Worm (Caenorhabditis elegans): ENCODE results near the gene C25H3.14.

The C25H3.14 gene

ce11 chrII:5698254-5698653, 3.4 kb downstream of the C25H3.14 start (continued):
- TF ChIP-seq lin-54 (GFP tag; optimal IDR thresholded peaks at IDR 0.05) (no peak), cebp-1 (GFP tag; IDR thresholded peaks at IDR 0.05) (no peak), cebp-1 (tag; optimal IDR thresholded peaks at IDR 0.05) (peak; percentile 52), aptf-2 (GFP tag; conservative IDR thresholded peaks at IDR 0.05) (no peak), ztf-26 (tag; optimal IDR thresholded peaks at IDR 0.05) (peak; percentile 11), hlh-26 (GFP tag; conservative IDR thresholded peaks at IDR 0.05) (no peak), F57C9.4 (tag; optimal IDR thresholded peaks at IDR 0.05) (no peak)

- no peak for TF ChIP-seq nfya-1 (tag; optimal IDR thresholded peaks at IDR 0.05; ENCODE audit: borderline replicate concordance, insufficient read depth)
- TF ChIP-seq ama-1 (optimal IDR thresholded peaks at IDR 0.05) = no peak
- TF ChIP-seq ama-1 (GFP tag; optimal IDR thresholded peaks at IDR 0.05) = no peak
- TF ChIP-seq ztf-22 (GFP tag; optimal IDR thresholded peaks at IDR 0.05) = no peak
- no peak for TF ChIP-seq F49E8.2 (tag; optimal IDR thresholded peaks at IDR 0.05; ENCODE audit: insufficient read depth)
- TF ChIP-seq tbx-9 (tag; optimal IDR thresholded peaks at IDR 0.05; ENCODE audit: borderline replicate concordance) = no peak
- no peak for TF ChIP-seq ztf-6 (GFP tag; IDR thresholded peaks at IDR 0.05)
- no peak for TF ChIP-seq sdz-38 (tag; optimal IDR thresholded peaks at IDR 0.05)
- no peak for TF ChIP-seq nhr-80 (tag; optimal IDR thresholded peaks at IDR 0.05)
- no peak for TF ChIP-seq ztf-28 (GFP tag; IDR thresholded peaks at IDR 0.05)
- no peak for TF ChIP-seq let-607 (tag; optimal IDR thresholded peaks at IDR 0.05)
These were observed 4.0 kb downstream of the C25H3.14 start, which contains the start of the genes C25H3.10 and C25H3.1 for ce11 chrII:5698869-5699268. C25H3.10 (minus strand) TSS chrII:5698969. C25H3.1 (plus strand) TSS chrII:5699071.

ce11 chrII:5701485-5701884, 6.6 kb downstream of the C25H3.14 start:
- TF ChIP-seq let-607 (tag; optimal IDR thresholded peaks at IDR 0.05) (no peak), snpc-4 (GFP tag; optimal IDR thresholded peaks at IDR 0.05) (peak; percentile 97), snpc-4 (tag; optimal IDR thresholded peaks at IDR 0.05) (peak; percentile 98 to 99 (median 98)), rec-8 (tag; optimal IDR thresholded peaks at IDR 0.05) (peak in 1 of 2 experiments; percentile 3), xnd-1 (tag; optimal IDR thresholded peaks at IDR 0.05) (peak; percentile 32), B0336.3 (GFP tag; IDR thresholded peaks at IDR 0.05) (peak; percentile 60; the same call in 1 of the 2 replicates), Y53G8AR.9 (GFP tag; conservative IDR thresholded peaks at IDR 0.05) (peak; percentile 72; the same call in 1 of the 2 replicates), ztf-3 (GFP tag; optimal IDR thresholded peaks at IDR 0.05) (no peak), F55B11.4 (tag; optimal IDR thresholded peaks at IDR 0.05; ENCODE audit: borderline replicate concordance, insufficient read depth) (no peak), hmg-1.2 (GFP tag; IDR thresholded peaks at IDR 0.05) (peak; percentile 87), hsf-1 (GFP tag; IDR thresholded peaks at IDR 0.05) (0 out of 2 replicates have a peak, but pooled peaks have one; percentile 20), mel-28 (tag; optimal IDR thresholded peaks at IDR 0.05; ENCODE audit: borderline replicate concordance) (no peak), lin-35 (GFP tag; optimal IDR thresholded peaks at IDR 0.05) (peak in 1 of 3 experiments; percentile 15), K11D2.4 (GFP tag; IDR thresholded peaks at IDR 0.05) (no peak), hmg-20 (GFP tag; IDR thresholded peaks at IDR 0.05) (peak; percentile 66), D2030.7 (GFP tag; IDR thresholded peaks at IDR 0.05) (peak; percentile 81), ekl-4 (GFP tag; IDR thresholded peaks at IDR 0.05) (peak; percentile 47; the same call in 1 of the 2 replicates), let-526 (GFP tag; IDR thresholded peaks at IDR 0.05) (no peak), attf-3 (GFP tag; conservative IDR thresholded peaks at IDR 0.05) (no peak), F23B12.7 (tag; optimal IDR thresholded peaks at IDR 0.05; ENCODE audit: insufficient read depth) (peak; percentile 39), F49E8.2 (tag; optimal IDR thresholded peaks at IDR 0.05; ENCODE audit: insufficient read depth) (peak; percentile 64), ceh-100 (GFP tag; IDR thresholded peaks at IDR 0.05) (no peak), lsl-1 (GFP tag; optimal IDR thresholded peaks at IDR 0.05) (peak; percentile 59), nhr-27 (tag; optimal IDR thresholded peaks at IDR 0.05) (no peak), lin-40 (tag; optimal IDR thresholded peaks at IDR 0.05) (peak; percentile 49), T26A5.8 (tag; optimal IDR thresholded peaks at IDR 0.05) (no peak), ceh-91 (GFP tag; IDR thresholded peaks at IDR 0.05) (no peak), F33H1.4 (GFP tag; IDR thresholded peaks at IDR 0.05) (peak; percentile 49; the same call in 1 of the 2 replicates), cebp-2 (GFP tag; IDR thresholded peaks at IDR 0.05) (no peak)
